Fruit fly (Drosophila melanogaster): ENCODE data around the gene CG42821.

DNA sequence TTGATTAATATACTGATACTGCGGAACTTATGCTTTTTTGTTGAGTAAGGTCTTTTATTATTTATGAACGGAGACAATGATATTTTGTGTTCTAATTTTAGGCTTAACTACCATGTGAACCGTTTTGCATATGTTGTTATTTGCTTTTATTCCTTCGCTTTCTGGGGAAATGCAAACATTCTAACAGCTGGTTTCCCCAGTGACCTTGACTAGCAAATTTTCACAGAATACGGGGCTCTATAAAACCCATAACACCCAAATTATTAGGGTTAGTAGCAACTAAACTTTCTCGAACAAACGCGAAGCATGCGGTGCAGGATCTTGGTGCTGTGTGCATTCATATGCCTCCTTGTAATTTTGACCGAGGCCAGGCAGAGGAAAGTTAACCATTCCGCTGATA, 5.3 kb upstream of the CG42821 start, which contains the start of gene CG17283:
- TF ChIP-seq EcR (GFP tag; optimal IDR thresholded peaks at IDR 0.05) (no peak), Ets98B (GFP tag; IDR thresholded peaks at IDR 0.05) (no peak)
